Worm (Caenorhabditis elegans): ENCODE measurements around the gene F38B7.10.

DNA sequence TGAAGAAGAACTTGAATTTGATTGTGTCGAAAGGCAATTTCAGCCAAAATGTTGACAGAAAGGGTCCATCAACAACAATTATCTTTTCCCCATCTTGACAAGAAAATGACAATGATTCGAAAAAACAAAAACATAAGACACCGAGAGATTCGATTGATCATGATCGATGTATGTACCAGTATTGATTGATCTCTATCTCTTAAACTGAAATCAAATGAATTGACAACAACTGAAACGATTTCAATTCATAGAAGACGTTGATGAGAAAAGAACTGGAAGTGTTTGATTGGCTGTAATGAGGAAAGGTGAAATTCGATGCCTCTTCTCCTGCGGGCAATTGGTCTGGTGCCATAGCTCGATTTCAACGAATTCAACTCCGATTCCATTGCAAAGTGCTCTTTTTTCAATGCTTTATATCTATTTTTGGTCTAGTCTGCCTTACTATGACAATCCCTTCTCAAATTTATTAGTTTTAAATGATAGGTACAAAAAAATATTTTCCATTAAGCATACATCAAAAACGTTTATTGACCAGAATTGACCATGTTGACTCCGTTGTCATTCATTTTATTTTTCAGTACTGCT, 11.9 kb upstream of the F38B7.10 start:
- TF ChIP-seq lsy-2 (tag; optimal IDR thresholded peaks at IDR 0.05) (no peak), ceh-32 (tag; optimal IDR thresholded peaks at IDR 0.05; ENCODE audit: poor library complexity) (no peak), daf-16 (GFP tag; optimal IDR thresholded peaks at IDR 0.05) (peak in 1 of 2 experiments; percentile 29), daf-16 (tag; optimal IDR thresholded peaks at IDR 0.05) (no peak), nhr-41 (GFP tag; IDR thresholded peaks at IDR 0.05) (no peak)
